Worm (Caenorhabditis elegans) whole organism, dauer: ENCODE data around the gene ttr-14.

Source experiments
- unc-62 ChIP-seq: sonication (generic microtip); optimal IDR thresholded peaks from 2 replicates; lab custom pipeline; 2017; ENCODE audit warnings: missing biosample characterization, missing genetic modification reagents, missing genetic modification characterization

The ttr-14 gene

ce11 chrX:10770988-10771496, 16.3 kb upstream of the ttr-14 start:
- no peak for TF ChIP-seq unc-62 (GFP tag; lab: Kevin White, UChicago)

- no peak for TF ChIP-seq unc-62 (GFP tag; lab: Kevin White, UChicago)
Observed at ce11 chrX:10772165-10772584, 15.1 kb upstream of the ttr-14 start.

ce11 chrX:10772763-10773162, 14.5 kb upstream of the ttr-14 start:
- no peak for TF ChIP-seq unc-62 (GFP tag; lab: Kevin White, UChicago)

ce11 chrX:10774865-10775264, 12.4 kb upstream of the ttr-14 start:
- TF ChIP-seq unc-62 (GFP tag; lab: Kevin White, UChicago), result no peak

- TF ChIP-seq unc-62 (GFP tag; lab: Kevin White, UChicago), result no peak
Observed at ce11 chrX:10780542-10781266, 6.6 kb upstream of the ttr-14 start.

- TF ChIP-seq unc-62 (GFP tag; lab: Kevin White, UChicago), result no peak
Observed at ce11 chrX:10783822-10784221, 3.5 kb upstream of the ttr-14 start, which contains the start of gene clc-4. Gene clc-4 (minus strand): TSS chrX:10783922.

- TF ChIP-seq unc-62 (GFP tag; lab: Kevin White, UChicago), result no peak
Observed at ce11 chrX:10792435-10792834, 5.1 kb downstream of the ttr-14 start, which contains the start of gene vap-2. Gene vap-2 (minus strand): TSS chrX:10792535.

- no peak for TF ChIP-seq unc-62 (GFP tag; lab: Kevin White, UChicago)
Observed at ce11 chrX:10794647-10795046, 7.3 kb downstream of the ttr-14 start, which contains the start of gene T05A10.6. Gene T05A10.6 (minus strand): TSS chrX:10794747.

- TF ChIP-seq unc-62 (GFP tag; lab: Kevin White, UChicago), result no peak
Observed at ce11 chrX:10804441-10804840, 17.1 kb downstream of the ttr-14 start, which contains the start of gene F31B12.4. Gene F31B12.4 (plus strand): TSS chrX:10804741.

- no peak for TF ChIP-seq unc-62 (GFP tag; lab: Kevin White, UChicago)
Observed at ce11 chrX:10820511-10820910, 33.2 kb downstream of the ttr-14 start, which contains the start of gene F31B12.3. Gene F31B12.3 (minus strand): TSS chrX:10820611.

- no peak for TF ChIP-seq unc-62 (GFP tag; lab: Kevin White, UChicago)
Observed at ce11 chrX:10821160-10821559, 33.9 kb downstream of the ttr-14 start.

ce11 chrX:10834568-10834967, 47.3 kb downstream of the ttr-14 start:
- no peak for TF ChIP-seq unc-62 (GFP tag; lab: Kevin White, UChicago)

- no peak for TF ChIP-seq unc-62 (GFP tag; lab: Kevin White, UChicago)
Observed at ce11 chrX:10837609-10838008, 50.3 kb downstream of the ttr-14 start.

- TF ChIP-seq unc-62 (GFP tag; lab: Kevin White, UChicago), result no peak
Observed at ce11 chrX:10838550-10838949, 51.2 kb downstream of the ttr-14 start, which contains the start of gene plc-1. Gene plc-1 (minus strand): TSS chrX:10838650.
